Fruit fly (Drosophila melanogaster) whole organism, embryonic: ENCODE results near the gene ath.

ENCODE experiments used
- Bdp1 ChIP-seq: fragments of 200-800 bp; sonication (Bioruptor generic); optimal IDR thresholded peaks from 3 replicates; lab custom pipeline; 2016; ENCODE audit warnings: missing biosample characterization, missing genetic modification characterization
- BtbVII ChIP-seq: fragments of 200-800 bp; sonication (Bioruptor generic); optimal IDR thresholded peaks from 3 replicates; lab custom pipeline; 2017; ENCODE audit warnings: missing biosample characterization, mild to moderate bottlenecking, missing genetic modification characterization
- CG10209 ChIP-seq: fragments of 200-800 bp; sonication (Bioruptor generic); optimal IDR thresholded peaks from 3 replicates; lab custom pipeline; 2017; ENCODE audit warnings: missing biosample characterization, mild to moderate bottlenecking, missing genetic modification characterization, missing genetic modification reagents
- CG10267 ChIP-seq: fragments of 200-800 bp; sonication (Bioruptor generic); optimal IDR thresholded peaks from 2 replicates; lab custom pipeline; 2018; ENCODE audit warnings: missing biosample characterization, mild to moderate bottlenecking, missing genetic modification characterization, moderate library complexity
- CG10431 ChIP-seq: fragments of 200-800 bp; sonication (Bioruptor generic); optimal IDR thresholded peaks from 3 replicates; lab custom pipeline; 2018; ENCODE audit warnings: missing biosample characterization, mild to moderate bottlenecking, missing genetic modification characterization
- CG13424 ChIP-seq: fragments of 200-800 bp; sonication (Bioruptor generic); optimal IDR thresholded peaks from 2 replicates; lab custom pipeline; 2019; ENCODE audit warnings: missing biosample characterization, mild to moderate bottlenecking, missing genetic modification characterization, moderate library complexity
- CG14860 ChIP-seq: fragments of 200-800 bp; sonication (Bioruptor generic); IDR thresholded peaks from 3 replicates; pipeline ENCODE4 v1.3.6; 2022; ENCODE audit warnings: missing biosample characterization, missing genetic modification characterization; ENCODE audit not compliant: partially characterized antibody
- CG15479 ChIP-seq: fragments of 200-800 bp; sonication (Bioruptor generic); optimal IDR thresholded peaks from 3 replicates; lab custom pipeline; 2019; ENCODE audit warnings: missing biosample characterization, mild to moderate bottlenecking, missing genetic modification characterization, moderate library complexity
- CG15696 ChIP-seq: fragments of 200-800 bp; sonication (Bioruptor generic); optimal IDR thresholded peaks from 2 replicates; lab custom pipeline; 2019; ENCODE audit warnings: missing biosample characterization, mild to moderate bottlenecking, missing genetic modification characterization, moderate library complexity
- CG18011 ChIP-seq: fragments of 200-800 bp; sonication (Bioruptor generic); optimal IDR thresholded peaks from 2 replicates; lab custom pipeline; 2017; ENCODE audit warnings: missing biosample characterization, missing genetic modification characterization, mild to moderate bottlenecking, moderate library complexity, missing genotype
- CG31388 ChIP-seq: fragments of 200-800 bp; sonication (Bioruptor generic); optimal IDR thresholded peaks from 2 replicates; lab custom pipeline; 2016; ENCODE audit warnings: missing biosample characterization, missing genetic modification characterization
- CG6854 ChIP-seq: fragments of 200-800 bp; sonication (Bioruptor generic); optimal IDR thresholded peaks from 3 replicates; lab custom pipeline; 2017; ENCODE audit warnings: missing biosample characterization, mild to moderate bottlenecking, missing genetic modification characterization
- CG7271 ChIP-seq: fragments of 200-800 bp; sonication (Bioruptor generic); optimal IDR thresholded peaks from 2 replicates; lab custom pipeline; 2018; ENCODE audit warnings: missing biosample characterization, mild to moderate bottlenecking, missing genetic modification characterization, moderate library complexity
- CG8290 ChIP-seq, 3 experiments: fragments of 200-800 bp; sonication (Bioruptor generic); optimal IDR thresholded peaks; 2 replicates each; lab custom pipeline; 2016 to 2019; ENCODE audit warnings: missing biosample characterization in 3 of 3, missing genetic modification characterization in 3 of 3, mild to moderate bottlenecking in 2 of 3, moderate library complexity in 1 of 3
- CG9215 ChIP-seq: fragments of 200-800 bp; sonication (Bioruptor generic); IDR thresholded peaks from 2 replicates; pipeline ENCODE4 v1.3.6; 2022; ENCODE audit warnings: missing biosample characterization, missing genetic modification characterization
- CG9727 ChIP-seq: fragments of 200-800 bp; sonication (Bioruptor generic); optimal IDR thresholded peaks from 3 replicates; lab custom pipeline; 2017; ENCODE audit warnings: missing biosample characterization, mild to moderate bottlenecking, missing genetic modification characterization
- CTCF ChIP-seq: fragments of 200-800 bp; sonication (Bioruptor generic); optimal IDR thresholded peaks from 2 replicates; lab custom pipeline; 2017; ENCODE audit warnings: missing biosample characterization, mild to moderate bottlenecking, missing genetic modification characterization, moderate library complexity
- CrebB ChIP-seq: fragments of 200-800 bp; sonication (Bioruptor generic); optimal IDR thresholded peaks from 3 replicates; lab custom pipeline; 2018; ENCODE audit warnings: missing biosample characterization, mild to moderate bottlenecking, missing genetic modification characterization
- D19A ChIP-seq: fragments of 200-800 bp; optimal IDR thresholded peaks from 3 replicates; lab custom pipeline; 2019; ENCODE audit warnings: missing biosample characterization, mild to moderate bottlenecking, missing genetic modification characterization, moderate library complexity
- Fer1 ChIP-seq: fragments of 200-800 bp; sonication (Bioruptor generic); optimal IDR thresholded peaks from 2 replicates; lab custom pipeline; 2017; ENCODE audit warnings: missing biosample characterization, mild to moderate bottlenecking, missing genetic modification characterization
- Fer3 ChIP-seq: fragments of 200-800 bp; sonication (Bioruptor generic); optimal IDR thresholded peaks from 2 replicates; lab custom pipeline; 2018; ENCODE audit warnings: missing biosample characterization, mild to moderate bottlenecking, missing genetic modification characterization, moderate library complexity
- Gug ChIP-seq: fragments of 200-800 bp; sonication (Bioruptor generic); IDR thresholded peaks from 4 replicates; pipeline ENCODE4 v1.3.6; 2022; ENCODE audit warnings: missing biosample characterization, missing genetic modification characterization
- HLH54F ChIP-seq: fragments of 200-800 bp; sonication (Bioruptor generic); optimal IDR thresholded peaks from 3 replicates; lab custom pipeline; 2016; ENCODE audit warnings: missing biosample characterization, missing genetic modification characterization
- Hmx ChIP-seq: fragments of 200-800 bp; sonication (Bioruptor generic); optimal IDR thresholded peaks from 2 replicates; lab custom pipeline; 2016; ENCODE audit warnings: missing biosample characterization, missing genetic modification characterization
- Hr3 ChIP-seq: fragments of 200-800 bp; sonication (Bioruptor generic); optimal IDR thresholded peaks from 3 replicates; lab custom pipeline; 2016; ENCODE audit warnings: missing biosample characterization, missing genetic modification characterization
- Lhr ChIP-seq: fragments of 200-800 bp; sonication (Bioruptor generic); optimal IDR thresholded peaks from 3 replicates; lab custom pipeline; 2017; ENCODE audit warnings: mild to moderate bottlenecking, missing biosample characterization, missing genetic modification reagents, missing genetic modification characterization
- Med ChIP-seq: fragments of 200-800 bp; sonication (Bioruptor generic); peaks from one replicate; lab custom pipeline; 2016; ENCODE audit warnings: missing biosample characterization, missing genetic modification characterization, mild to moderate bottlenecking, inconsistent platforms, moderate library complexity
- Mes4 ChIP-seq: fragments of 200-800 bp; sonication (Bioruptor generic); optimal IDR thresholded peaks from 2 replicates; lab custom pipeline; 2016; ENCODE audit warnings: missing biosample characterization, missing genetic modification characterization
- Myb ChIP-seq: fragments of 200-800 bp; sonication (Bioruptor generic); optimal IDR thresholded peaks from 2 replicates; lab custom pipeline; 2016; ENCODE audit warnings: missing biosample characterization, missing genetic modification characterization
- Oaz ChIP-seq: fragments of 200-800 bp; sonication (Bioruptor generic); IDR thresholded peaks from 2 replicates; pipeline ENCODE4 v1.3.6; 2022; ENCODE audit warnings: missing biosample characterization, missing genetic modification characterization
- PHDP ChIP-seq: fragments of 200-800 bp; sonication (Bioruptor generic); optimal IDR thresholded peaks from 3 replicates; lab custom pipeline; 2018; ENCODE audit warnings: missing biosample characterization, mild to moderate bottlenecking, missing genetic modification characterization, moderate library complexity
- Sry-β ChIP-seq: fragments of 200-800 bp; sonication (Bioruptor generic); optimal IDR thresholded peaks from 2 replicates; lab custom pipeline; 2018; ENCODE audit warnings: missing biosample characterization, mild to moderate bottlenecking, missing genetic modification characterization, moderate library complexity
- Stat92E ChIP-seq, 3 experiments: fragments of >200 bp in 2 of 3; fragments of 200-800 bp in 1 of 3; sonication (Bioruptor generic) in 1 of 3; optimal IDR thresholded peaks; 2 replicates each; lab custom pipeline; 2017 to 2019; ENCODE audit warnings: missing biosample characterization in 3 of 3, missing genetic modification characterization in 3 of 3, mild to moderate bottlenecking in 1 of 3, moderate library complexity in 1 of 3
- cas ChIP-seq: fragments of 200-800 bp; sonication (Bioruptor generic); IDR thresholded peaks from 2 replicates; pipeline ENCODE4 v1.3.6; 2022; ENCODE audit warnings: missing biosample characterization, missing genetic modification characterization
- cg ChIP-seq: fragments of 200-800 bp; sonication (Bioruptor generic); optimal IDR thresholded peaks from 3 replicates; lab custom pipeline; 2019; ENCODE audit warnings: missing biosample characterization, mild to moderate bottlenecking, missing genetic modification characterization, moderate library complexity
- da ChIP-seq: fragments of 200-800 bp; sonication (Bioruptor generic); optimal IDR thresholded peaks from 2 replicates; lab custom pipeline; 2016; ENCODE audit warnings: missing biosample characterization, missing genetic modification characterization
- dati ChIP-seq: fragments of 200-800 bp; sonication (Bioruptor generic); IDR thresholded peaks from 2 replicates; pipeline ENCODE4 v1.3.6; 2022; ENCODE audit warnings: missing biosample characterization, missing genetic modification characterization
- exex ChIP-seq: fragments of 200-800 bp; sonication (Bioruptor generic); optimal IDR thresholded peaks from 4 replicates; lab custom pipeline; 2018; ENCODE audit warnings: missing biosample characterization, mild to moderate bottlenecking, missing genetic modification characterization, moderate library complexity
- fd64A ChIP-seq: fragments of 200-800 bp; sonication (Bioruptor generic); optimal IDR thresholded peaks from 3 replicates; lab custom pipeline; 2018; ENCODE audit warnings: missing biosample characterization, mild to moderate bottlenecking, missing genetic modification characterization
- jing ChIP-seq: fragments of 200-800 bp; sonication (Bioruptor generic); optimal IDR thresholded peaks from 2 replicates; lab custom pipeline; 2018; ENCODE audit warnings: missing biosample characterization, mild to moderate bottlenecking, missing genetic modification characterization
- pho ChIP-seq: fragments of 200-800 bp; sonication (Bioruptor generic); optimal IDR thresholded peaks from 2 replicates; lab custom pipeline; 2016; ENCODE audit warnings: missing biosample characterization, missing genetic modification characterization
- sens ChIP-seq: fragments of 200-800 bp; sonication (Bioruptor generic); peaks from one replicate; lab custom pipeline; 2016; ENCODE audit warnings: missing biosample characterization, missing genetic modification characterization
- tap ChIP-seq: fragments of 200-800 bp; optimal IDR thresholded peaks from 3 replicates; lab custom pipeline; 2019; ENCODE audit warnings: missing biosample characterization, mild to moderate bottlenecking, missing genetic modification characterization, moderate library complexity
- tx ChIP-seq: fragments of 200-800 bp; sonication (Bioruptor generic); optimal IDR thresholded peaks from 2 replicates; lab custom pipeline; 2016; ENCODE audit warnings: missing biosample characterization, missing genetic modification characterization
- zf30C ChIP-seq: fragments of 200-800 bp; sonication (Bioruptor generic); optimal IDR thresholded peaks from 3 replicates; lab custom pipeline; 2018; ENCODE audit warnings: missing biosample characterization, mild to moderate bottlenecking, missing genetic modification characterization
- zfh2 ChIP-seq: fragments of 200-800 bp; sonication (Bioruptor generic); optimal IDR thresholded peaks from 2 replicates; lab custom pipeline; 2016; ENCODE audit warnings: missing biosample characterization, missing genetic modification characterization

The ath gene

DNA sequence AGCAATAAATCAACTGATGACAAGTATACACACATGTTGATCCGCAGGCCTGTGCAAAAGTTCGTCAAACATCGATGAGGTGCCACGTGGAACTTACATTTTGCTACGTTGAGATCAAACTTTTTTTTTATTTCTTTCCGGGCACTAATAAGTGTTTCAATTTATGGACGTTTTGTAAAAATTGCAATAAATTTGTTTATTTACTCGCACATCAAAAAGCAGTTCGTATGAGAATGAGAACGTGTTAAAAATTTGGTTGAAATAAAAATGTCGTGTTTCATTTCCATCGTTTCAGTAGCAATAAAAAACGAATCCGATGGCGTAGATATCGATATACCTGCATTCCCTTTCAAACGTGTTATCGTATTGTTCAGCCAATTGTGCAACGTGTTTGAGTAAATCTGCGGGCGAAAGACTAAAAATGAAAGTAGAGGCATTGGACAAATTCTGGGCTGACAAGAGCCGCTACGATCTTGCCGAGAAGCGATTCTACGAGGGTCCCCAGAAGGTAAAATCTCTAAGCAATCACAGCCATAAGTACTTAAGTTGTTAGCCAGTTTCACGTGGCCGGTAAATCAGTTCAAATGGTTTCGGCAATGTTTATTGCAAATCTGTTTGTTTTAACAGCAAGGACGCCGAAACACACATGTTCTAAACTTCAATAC is 21.3 kb downstream of the ath start, which contains the start of gene eEF1delta (continued):
- no peak for TF ChIP-seq CG10267 (tag; lab: Kevin White, UChicago)
- no peak for TF ChIP-seq CG13424 (tag; lab: Kevin White, UChicago)
- no peak for TF ChIP-seq CG10209 (GFP tag; lab: Kevin White, UChicago)
- no peak for TF ChIP-seq CrebB (tag; lab: Kevin White, UChicago)
- TF ChIP-seq zfh2 (GFP tag; lab: Kevin White, UChicago), result no peak
- no peak for TF ChIP-seq Bdp1 (GFP tag; lab: Kevin White, UChicago)
- TF ChIP-seq CG15696 (tag; lab: Kevin White, UChicago), result no peak
- TF ChIP-seq cg, result no peak
- no peak for TF ChIP-seq da (GFP tag; lab: Kevin White, UChicago)
- TF ChIP-seq CTCF (GFP tag; lab: Kevin White, UChicago), result no peak
- no peak for TF ChIP-seq CG14860 (GFP tag; lab: Robert Waterston, UW)
- TF ChIP-seq CG8290 (GFP tag; optimal IDR thresholded peaks at IDR 0.05; lab: Kevin White, UChicago), result no peak
- no peak for TF ChIP-seq CG8290 (tag; optimal IDR thresholded peaks at IDR 0.05; lab: Kevin White, UChicago)
- TF ChIP-seq Mes4, result no peak
- TF ChIP-seq CG9215 (GFP tag; lab: Robert Waterston, UW), result no peak

DNA sequence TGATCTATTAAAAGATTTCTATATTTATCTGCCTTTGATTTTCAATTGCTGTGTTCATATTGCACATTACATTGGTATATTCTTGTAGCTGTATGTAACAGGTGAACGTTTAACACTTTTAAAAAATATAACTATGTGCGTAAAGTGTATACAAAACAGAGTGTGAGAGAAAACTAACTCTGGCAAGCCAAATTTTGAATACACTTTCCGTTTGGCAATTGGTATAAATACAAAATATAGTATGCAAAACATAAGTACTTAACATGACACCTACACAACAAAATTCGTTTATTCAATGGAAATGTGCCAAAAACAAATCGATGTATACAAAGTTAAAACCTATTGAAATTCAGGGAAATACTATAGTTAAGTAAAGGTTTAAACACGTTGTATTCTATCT is 21.9 kb downstream of the ath start:
- TF ChIP-seq HLH54F (GFP tag; lab: Kevin White, UChicago) (no peak), sens (GFP tag; lab: Kevin White, UChicago) (peak; percentile 48), D19A (peak; percentile 62), Hmx (peak; percentile 11)

DNA sequence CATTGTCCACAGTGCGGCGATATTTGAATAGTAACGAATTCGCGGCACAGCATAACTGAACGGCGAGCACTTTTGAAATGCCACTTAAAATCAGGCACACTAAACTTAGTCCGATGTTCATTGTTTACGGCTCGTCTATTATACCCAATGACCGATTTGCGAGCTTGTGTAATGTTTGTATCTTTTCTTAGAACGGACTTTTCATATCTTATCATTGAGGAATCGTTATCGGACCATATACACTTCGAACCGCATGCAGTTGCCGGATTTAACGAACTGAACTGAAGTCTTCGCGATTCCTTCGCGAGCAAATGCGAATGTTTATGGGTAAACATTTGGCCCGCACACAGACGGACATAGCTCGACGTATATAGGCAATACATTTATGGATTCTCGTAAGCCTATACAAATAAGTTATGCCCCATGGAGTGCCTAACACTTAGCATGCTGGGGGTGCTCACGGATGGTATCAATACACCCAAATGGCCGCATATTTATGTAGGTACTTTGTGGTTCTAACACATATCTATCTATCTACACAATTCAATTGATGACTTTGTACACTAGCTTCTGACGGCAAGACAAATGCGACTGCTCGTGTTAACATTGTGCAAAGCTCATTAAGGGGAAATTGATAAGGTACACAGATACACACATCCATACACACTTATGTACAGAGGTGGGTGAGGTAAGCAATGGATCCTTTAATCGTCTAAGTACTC is 26.9 kb downstream of the ath start, which contains the start of gene mthl15:
mthl15 (minus strand) TSS at position 593 of the 722 bp plus-strand sequence.
- no peak for TF ChIP-seq pho (GFP tag; lab: Kevin White, UChicago)
- no peak for TF ChIP-seq jing (GFP tag; lab: Kevin White, UChicago)
- TF ChIP-seq Fer3 (tag; lab: Kevin White, UChicago), result no peak
- no peak for TF ChIP-seq zf30C (GFP tag; lab: Kevin White, UChicago)
- peak; percentile 19 for TF ChIP-seq Fer1 (GFP tag; lab: Kevin White, UChicago)
- no peak for TF ChIP-seq CG6854
- no peak for TF ChIP-seq PHDP (tag; lab: Kevin White, UChicago)
- no peak for TF ChIP-seq Sry-β (GFP tag; lab: Kevin White, UChicago)
- TF ChIP-seq Lhr (GFP tag; lab: Kevin White, UChicago), result no peak
- TF ChIP-seq cas (GFP tag; lab: Robert Waterston, UW), result no peak
- no peak for TF ChIP-seq dati (GFP tag; lab: Robert Waterston, UW)
- no peak for TF ChIP-seq CG18011 (GFP tag; lab: Kevin White, UChicago)
- TF ChIP-seq CG9215 (GFP tag; lab: Robert Waterston, UW), result no peak
- TF ChIP-seq Myb (GFP tag; lab: Kevin White, UChicago), result no peak
- no peak for TF ChIP-seq tap (tag; lab: Kevin White, UChicago)
- peak; percentile 3 for TF ChIP-seq BtbVII
- TF ChIP-seq Stat92E (GFP tag; optimal IDR thresholded peaks at IDR 0.05; lab: Kevin White, UChicago), result no peak
- TF ChIP-seq CG7271 (tag; lab: Kevin White, UChicago), result no peak
- TF ChIP-seq CG31388, result no peak
- TF ChIP-seq exex (tag; lab: Kevin White, UChicago), result peak; percentile 95
- TF ChIP-seq CG15479 (GFP tag; lab: Kevin White, UChicago), result peak; percentile 69
- no peak for TF ChIP-seq CG9727 (GFP tag; lab: Kevin White, UChicago)
- no peak for TF ChIP-seq CG10431 (GFP tag; lab: Kevin White, UChicago)
- TF ChIP-seq Hr3, result no peak
- TF ChIP-seq Oaz, result no peak
- TF ChIP-seq tx, result no peak
- TF ChIP-seq Med (GFP tag; lab: Kevin White, UChicago), result peak; percentile 73
- no peak for TF ChIP-seq Gug (GFP tag; lab: Robert Waterston, UW)
- TF ChIP-seq fd64A (GFP tag; lab: Kevin White, UChicago), result peak; percentile 51
